Worm (Caenorhabditis elegans): ENCODE data around the gene C35B1.7.

Gene C35B1.7

DNA sequence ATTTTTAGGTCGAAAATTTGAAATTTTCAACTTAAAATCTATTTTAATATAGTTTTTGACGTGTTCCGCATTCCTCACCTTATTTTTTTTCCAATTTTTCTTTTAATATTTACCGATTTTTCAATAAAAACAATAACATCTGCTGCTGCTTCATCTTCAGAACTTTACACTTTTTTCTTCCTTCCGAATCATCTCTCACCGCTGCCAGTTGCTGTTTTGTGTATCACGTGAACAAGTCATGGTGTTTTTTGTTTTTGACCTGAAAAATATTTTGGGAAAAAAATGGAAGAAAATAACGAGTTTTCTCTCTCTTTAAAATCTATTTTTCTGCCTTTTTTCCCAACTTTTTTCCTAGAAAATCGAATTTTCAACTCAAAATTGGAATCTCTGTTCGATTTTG lies 9.1 kb upstream of the C35B1.7 start:
- TF ChIP-seq nhr-19 (GFP tag; conservative IDR thresholded peaks at IDR 0.05) (peak; percentile 34; the same call in 1 of the 2 replicates), C16A3.4 (tag; optimal IDR thresholded peaks at IDR 0.05) (no peak), lsy-2 (tag; optimal IDR thresholded peaks at IDR 0.05) (peak; percentile 10 to 21), nhr-84 (tag; optimal IDR thresholded peaks at IDR 0.05) (no peak), dpl-1 (GFP tag; optimal IDR thresholded peaks at IDR 0.05) (peak in 1 of 3 experiments; percentile 13), lin-14 (GFP tag; optimal IDR thresholded peaks at IDR 0.05) (peak; percentile 54), pag-3 (tag; optimal IDR thresholded peaks at IDR 0.05; ENCODE audit: borderline replicate concordance, insufficient read depth) (peak; percentile 40), nhr-47 (tag; optimal IDR thresholded peaks at IDR 0.05) (no peak), snu-23 (GFP tag; optimal IDR thresholded peaks at IDR 0.05) (peak; percentile 7), nhr-71 (tag; optimal IDR thresholded peaks at IDR 0.05) (peak; percentile 48), ceh-8 (GFP tag; optimal IDR thresholded peaks at IDR 0.05) (no peak), unc-130 (tag; optimal IDR thresholded peaks at IDR 0.05) (peak; percentile 48)

DNA sequence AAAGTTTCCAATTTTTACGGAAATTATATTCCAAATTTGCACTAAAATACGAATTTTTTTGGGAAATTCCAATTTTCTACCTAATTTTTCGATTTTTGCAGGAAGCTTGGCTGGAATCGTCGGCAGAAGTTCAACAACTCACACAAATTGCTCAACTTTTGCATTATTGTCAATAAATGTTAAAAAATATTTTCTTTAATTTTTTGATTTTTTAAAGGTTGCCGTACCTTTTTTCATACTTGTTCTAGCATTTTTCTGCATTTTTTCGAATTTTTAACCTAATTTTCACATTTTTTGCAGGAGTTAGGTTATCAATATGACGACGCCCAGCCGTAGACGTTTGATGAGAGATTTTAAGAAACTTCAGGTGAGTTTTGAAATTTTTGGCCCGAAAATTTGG lies 6.1 kb upstream of the C35B1.7 start, which contains the start of gene ubc-1:
Gene ubc-1 (plus strand): TSS at position 301 of the 400 bp plus-strand sequence.
- no peak for TF ChIP-seq alr-1 (tag; optimal IDR thresholded peaks at IDR 0.05; ENCODE audit: borderline replicate concordance)
- TF ChIP-seq nhr-85 (tag), result peak; percentile 17

DNA sequence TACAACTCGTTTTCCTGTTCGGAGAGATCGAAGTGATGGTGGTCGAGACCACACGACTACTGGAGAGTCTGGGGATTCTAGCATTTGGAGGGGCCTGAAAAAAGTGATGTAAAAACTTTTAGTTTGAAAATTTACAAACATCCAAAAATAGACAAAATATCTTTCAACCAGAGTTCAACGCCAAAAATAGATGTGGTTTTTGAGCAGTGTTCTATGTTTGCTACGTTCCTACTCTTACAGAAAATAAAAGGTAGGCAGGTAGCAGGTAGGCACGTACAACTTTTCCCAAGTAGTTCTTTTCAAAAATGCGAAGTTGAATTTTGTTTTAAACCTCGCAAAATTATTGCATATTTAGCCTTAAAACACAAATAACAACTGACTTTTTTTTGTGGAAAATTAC lies 3.5 kb downstream of the C35B1.7 start, which contains the start of gene F49F1.14:
Gene F49F1.14 (minus strand): TSS at position 101 of the 400 bp plus-strand sequence.
- TF ChIP-seq C34B4.2 (tag; optimal IDR thresholded peaks at IDR 0.05), result no peak
- TF ChIP-seq nhr-19 (GFP tag; conservative IDR thresholded peaks at IDR 0.05), result no peak
- no peak for TF ChIP-seq unc-86 (tag; optimal IDR thresholded peaks at IDR 0.05)
- no peak for TF ChIP-seq ztf-4 (tag; optimal IDR thresholded peaks at IDR 0.05)
- no peak for TF ChIP-seq nhr-237 (tag; optimal IDR thresholded peaks at IDR 0.05)
- TF ChIP-seq fkh-4 (tag; optimal IDR thresholded peaks at IDR 0.05; ENCODE audit: borderline replicate concordance), result no peak
- no peak for TF ChIP-seq dpl-1 (GFP tag; optimal IDR thresholded peaks at IDR 0.05)

DNA sequence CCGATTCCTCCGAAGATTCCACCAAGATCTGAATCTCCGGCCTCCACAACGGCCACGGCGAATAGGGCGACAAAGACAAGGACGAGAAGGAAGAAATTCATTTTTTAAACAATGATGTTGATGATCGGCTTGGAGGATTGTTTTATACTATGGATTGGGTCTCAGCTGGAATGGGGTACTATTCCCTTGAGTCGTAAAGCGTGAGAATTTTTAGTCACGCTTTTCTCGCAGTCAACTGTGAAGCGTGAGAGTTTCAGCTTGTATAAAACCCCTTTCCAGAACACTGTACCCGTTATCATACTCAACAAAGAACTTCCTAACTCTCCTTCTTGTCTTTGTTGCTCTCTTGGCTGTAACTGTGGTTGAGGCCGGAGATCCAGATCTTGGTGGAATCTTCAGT lies 5.7 kb downstream of the C35B1.7 start, which contains the start of gene F49F1.15:
Gene F49F1.15 (minus strand): TSS at position 101 of the 400 bp plus-strand sequence.
- TF ChIP-seq snpc-4 (tag; optimal IDR thresholded peaks at IDR 0.05), result no peak

DNA sequence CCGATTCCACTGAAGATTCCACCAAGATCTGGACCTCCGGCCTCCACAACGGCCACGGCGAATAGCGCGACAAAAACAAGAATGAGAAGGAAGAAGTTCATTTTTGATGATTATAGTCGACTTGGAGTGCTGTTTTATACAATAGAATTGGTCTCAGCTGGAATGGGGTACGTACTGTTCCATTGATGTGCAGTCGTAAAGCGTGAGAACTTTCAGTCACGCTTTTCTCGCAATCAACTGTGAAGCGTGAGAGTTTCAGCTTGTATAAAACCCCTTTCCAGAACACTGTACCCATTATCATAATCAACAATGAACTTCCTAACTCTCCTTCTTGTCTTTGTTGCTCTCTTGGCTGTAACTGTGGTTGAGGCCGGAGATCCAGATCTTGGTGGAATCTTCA lies 6.8 kb downstream of the C35B1.7 start, which contains the start of the genes F49F1.4 and F49F1.2:
Gene F49F1.4 (minus strand): TSS at position 101 of the 400 bp plus-strand sequence.
Gene F49F1.2 (plus strand): TSS at position 310 of the 400 bp plus-strand sequence.
- TF ChIP-seq ceh-82 (tag; optimal IDR thresholded peaks at IDR 0.05) (no peak), sup-37 (GFP tag; optimal IDR thresholded peaks at IDR 0.05) (no peak), egl-13 (tag; optimal IDR thresholded peaks at IDR 0.05) (no peak), mdl-1 (tag; optimal IDR thresholded peaks at IDR 0.05) (no peak), fkh-4 (tag; optimal IDR thresholded peaks at IDR 0.05; ENCODE audit: borderline replicate concordance) (no peak), snpc-4 (tag; optimal IDR thresholded peaks at IDR 0.05) (no peak), ceh-90 (tag; optimal IDR thresholded peaks at IDR 0.05) (no peak), lsy-2 (tag; optimal IDR thresholded peaks at IDR 0.05) (no peak), isw-1 (GFP tag; IDR thresholded peaks at IDR 0.05) (no peak), ceh-8 (GFP tag; optimal IDR thresholded peaks at IDR 0.05) (no peak), swsn-7 (tag; optimal IDR thresholded peaks at IDR 0.05) (no peak), snu-23 (GFP tag; optimal IDR thresholded peaks at IDR 0.05) (no peak), vab-15 (tag; optimal IDR thresholded peaks at IDR 0.05) (no peak), lin-39 (tag; optimal IDR thresholded peaks at IDR 0.05) (no peak), aly-2 (tag; optimal IDR thresholded peaks at IDR 0.05) (no peak), C34B4.2 (tag; optimal IDR thresholded peaks at IDR 0.05) (no peak), xbp-1 (tag; optimal IDR thresholded peaks at IDR 0.05) (no peak)

DNA sequence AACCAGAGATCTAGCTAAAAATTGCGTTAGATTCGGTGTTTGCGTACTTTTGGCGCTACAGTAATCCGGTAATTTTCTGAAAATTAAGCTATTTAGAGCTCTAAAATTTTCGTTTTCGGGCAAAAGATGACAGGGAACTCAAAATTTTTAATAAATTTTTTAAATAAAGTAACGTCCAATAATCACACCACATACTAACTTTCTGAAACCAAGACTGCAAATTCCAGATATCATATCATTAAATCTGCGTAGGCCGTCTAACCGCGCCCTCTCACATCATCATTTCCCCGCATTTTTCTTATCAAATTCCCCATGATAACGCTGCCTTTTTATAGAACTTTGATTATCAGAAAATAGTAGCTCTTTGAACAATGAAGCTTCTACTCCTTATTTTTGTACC lies 8.6 kb downstream of the C35B1.7 start, which contains the start of gene drd-50:
Gene drd-50 (plus strand): TSS at position 301 of the 400 bp plus-strand sequence.
- TF ChIP-seq elt-2 (tag; optimal IDR thresholded peaks at IDR 0.05) (peak; percentile 38), mep-1 (tag; optimal IDR thresholded peaks at IDR 0.05) (no peak)
